Worm (Caenorhabditis elegans) whole organism, young adult: ENCODE results near the gene F19C6.3.

Source experiments
- F22D6.2 ChIP-seq: sonication (generic microtip); optimal IDR thresholded peaks from 2 replicates; lab custom pipeline; 2016; ENCODE audit warnings: mild to moderate bottlenecking, missing genetic modification characterization, missing compliant biosample characterization
- F37B4.10 ChIP-seq: fragments of 200-800 bp; sonication (Bioruptor generic); IDR thresholded peaks from 2 replicates; pipeline ENCODE4 v1.3.6; 2022; ENCODE audit warnings: missing genetic modification characterization, missing compliant biosample characterization
- K12H6.12 ChIP-seq: fragments of 200-800 bp; sonication (Bioruptor generic); optimal IDR thresholded peaks from 2 replicates; lab custom pipeline; 2018; ENCODE audit warnings: mild to moderate bottlenecking, missing genetic modification characterization, missing compliant biosample characterization
- Y53G8AR.9 ChIP-seq: fragments of 200-800 bp; sonication (Bioruptor generic); conservative IDR thresholded peaks from 2 replicates; pipeline ENCODE4 v1.3.6; 2022; ENCODE audit warnings: missing genetic modification reagents, missing genetic modification characterization, missing compliant biosample characterization
- Y79H2A.3 ChIP-seq: fragments of 200-800 bp; sonication (Bioruptor generic); conservative IDR thresholded peaks from 2 replicates; pipeline ENCODE4 v1.3.6; 2022; ENCODE audit warnings: missing genetic modification reagents, missing genetic modification characterization, missing compliant biosample characterization
- atf-7 ChIP-seq: sonication (generic microtip); optimal IDR thresholded peaks from 2 replicates; lab custom pipeline; 2017; ENCODE audit warnings: mild to moderate bottlenecking, missing genetic modification characterization, missing compliant biosample characterization
- bed-2 ChIP-seq: fragments of 200-800 bp; sonication (Bioruptor generic); IDR thresholded peaks from 2 replicates; pipeline ENCODE4 v1.3.6; 2022; ENCODE audit warnings: missing genetic modification reagents, missing genetic modification characterization, missing compliant biosample characterization
- cebp-2 ChIP-seq: fragments of 200-800 bp; sonication (Bioruptor generic); IDR thresholded peaks from 2 replicates; pipeline ENCODE4 v1.3.6; 2022; ENCODE audit warnings: missing genetic modification characterization, missing compliant biosample characterization
- ceh-100 ChIP-seq: fragments of 200-800 bp; sonication (Bioruptor generic); IDR thresholded peaks from 2 replicates; pipeline ENCODE4 v1.3.6; 2022; ENCODE audit warnings: missing genetic modification reagents, missing genetic modification characterization, missing compliant biosample characterization
- egl-18 ChIP-seq: fragments of 200-800 bp; sonication (Bioruptor generic); IDR thresholded peaks from 2 replicates; pipeline ENCODE4 v1.3.6; 2022; ENCODE audit warnings: missing genetic modification reagents, missing genetic modification characterization, missing compliant biosample characterization
- egrh-3 ChIP-seq: fragments of 200-800 bp; sonication (Bioruptor generic); IDR thresholded peaks from 2 replicates; pipeline ENCODE4 v1.3.6; 2022; ENCODE audit warnings: missing genetic modification reagents, missing genetic modification characterization, missing compliant biosample characterization
- hlh-26 ChIP-seq: fragments of 200-800 bp; sonication (Bioruptor generic); conservative IDR thresholded peaks from 2 replicates; pipeline ENCODE4 v1.3.6; 2022; ENCODE audit warnings: missing genetic modification reagents, missing genetic modification characterization, missing compliant biosample characterization
- hmg-1.2 ChIP-seq: fragments of 200-800 bp; sonication (Bioruptor generic); IDR thresholded peaks from 2 replicates; pipeline ENCODE4 v1.3.6; 2022; ENCODE audit warnings: missing genetic modification reagents, missing genetic modification characterization, missing compliant biosample characterization
- nhr-80 ChIP-seq: sonication (generic microtip); optimal IDR thresholded peaks from 2 replicates; lab custom pipeline; 2016; ENCODE audit warnings: missing genetic modification characterization, missing compliant biosample characterization
- nhr-90 ChIP-seq: sonication (generic microtip); optimal IDR thresholded peaks from 2 replicates; lab custom pipeline; 2016; ENCODE audit warnings: missing genotype, mild to moderate bottlenecking, missing genetic modification characterization, missing compliant biosample characterization
- rpc-1 ChIP-seq, 2 experiments: fragments of 150-350 bp in 1 of 2; sonication (generic microtip) in 1 of 2; optimal IDR thresholded peaks; 2 replicates each; lab custom pipeline; 2014 to 2018; ENCODE audit warnings: missing biosample characterization in 1 of 2, missing genetic modification characterization in 1 of 2, missing genetic modification reagents in 1 of 2, missing genotype in 1 of 2
- snpc-1.1 ChIP-seq: sonication (generic microtip); optimal IDR thresholded peaks from 2 replicates; lab custom pipeline; 2017; ENCODE audit warnings: missing genetic modification characterization, mild to moderate bottlenecking, missing compliant biosample characterization, antibody characterized with exemption, moderate library complexity, missing genotype, missing genetic modification reagents; ENCODE audit not compliant: insufficient read depth
- ztf-3 ChIP-seq: fragments of 200-800 bp; sonication (Bioruptor generic); optimal IDR thresholded peaks from 2 replicates; lab custom pipeline; 2018; ENCODE audit warnings: mild to moderate bottlenecking, missing genetic modification characterization, missing compliant biosample characterization

F19C6.3 gene

ce11 chrX:9956052-9956451 is 52.5 kb downstream of the F19C6.3 start:
- no peak for TF ChIP-seq hlh-26
- no peak for TF ChIP-seq cebp-2 (GFP tag; lab: Robert Waterston, UW)
- TF ChIP-seq atf-7 (tag; lab: Kevin White, UChicago): no peak
- TF ChIP-seq egrh-3 (GFP tag; lab: Robert Waterston, UW): no peak
- TF ChIP-seq rpc-1 (optimal IDR thresholded peaks at IDR 0.05; lab: Kevin White, UChicago): no peak
- no peak for TF ChIP-seq rpc-1 (tag; optimal IDR thresholded peaks at IDR 0.05; lab: Kevin White, UChicago)
- TF ChIP-seq Y53G8AR.9 (GFP tag; lab: Robert Waterston, UW): no peak
- no peak for TF ChIP-seq F22D6.2 (tag; lab: Kevin White, UChicago)
- no peak for TF ChIP-seq nhr-80 (tag; lab: Kevin White, UChicago)
- TF ChIP-seq snpc-1.1 (tag; lab: Kevin White, UChicago): no peak
- no peak for TF ChIP-seq egl-18
- no peak for TF ChIP-seq ceh-100 (GFP tag; lab: Robert Waterston, UW)
- no peak for TF ChIP-seq hmg-1.2
- no peak for TF ChIP-seq F37B4.10
- no peak for TF ChIP-seq K12H6.12 (tag; lab: Kevin White, UChicago)
- no peak for TF ChIP-seq bed-2 (GFP tag; lab: Robert Waterston, UW)
- TF ChIP-seq nhr-90 (tag; lab: Kevin White, UChicago): no peak
- TF ChIP-seq Y79H2A.3 (GFP tag; lab: Robert Waterston, UW): no peak
- TF ChIP-seq ztf-3 (GFP tag; lab: Kevin White, UChicago): no peak
